Fruit fly (Drosophila melanogaster): ENCODE data around the gene CG5478.

Gene CG5478

dm6 chr3R:15919367-15920228, 13.9 kb downstream of the CG5478 start (continued):
- 0 out of 3 replicates have a peak, but pooled peaks have one; percentile 30 for TF ChIP-seq ken (GFP tag; IDR thresholded peaks at IDR 0.05)
- no peak for TF ChIP-seq Lhr (GFP tag; optimal IDR thresholded peaks at IDR 0.05)
- no peak for TF ChIP-seq onecut (GFP tag; IDR thresholded peaks at IDR 0.05)
- no peak for TF ChIP-seq schlank (tag; optimal IDR thresholded peaks at IDR 0.05)
- no peak for TF ChIP-seq tio (GFP tag; optimal IDR thresholded peaks at IDR 0.05)
- no peak for TF ChIP-seq stc (GFP tag; IDR thresholded peaks at IDR 0.05)
- TF ChIP-seq CG10147 (GFP tag; optimal IDR thresholded peaks at IDR 0.05), result no peak
- TF ChIP-seq CG30020 (tag; optimal IDR thresholded peaks at IDR 0.05), result no peak
- TF ChIP-seq CG8478 (optimal IDR thresholded peaks at IDR 0.05), result no peak
- TF ChIP-seq CG15514 (GFP tag; optimal IDR thresholded peaks at IDR 0.05), result no peak
- no peak for TF ChIP-seq E2f2 (GFP tag; IDR thresholded peaks at IDR 0.05)
- TF ChIP-seq CG10654 (GFP tag; optimal IDR thresholded peaks at IDR 0.05), result peak; percentile 3
- 0 out of 2 replicates have a peak, but pooled peaks have one; percentile 18 for TF ChIP-seq Adf1 (GFP tag; IDR thresholded peaks at IDR 0.05)
- TF ChIP-seq CG17359 (tag; optimal IDR thresholded peaks at IDR 0.05), result no peak
- no peak for TF ChIP-seq nerfin-1 (tag; optimal IDR thresholded peaks at IDR 0.05)
- TF ChIP-seq lilli (GFP tag; optimal IDR thresholded peaks at IDR 0.05), result no peak
- TF ChIP-seq CG3407 (GFP tag; optimal IDR thresholded peaks at IDR 0.05), result no peak
- TF ChIP-seq cato (GFP tag; optimal IDR thresholded peaks at IDR 0.05; ENCODE audit: borderline replicate concordance), result no peak
- TF ChIP-seq grn (GFP tag; optimal IDR thresholded peaks at IDR 0.05), result no peak
- TF ChIP-seq sqz (GFP tag; optimal IDR thresholded peaks at IDR 0.05), result no peak
- TF ChIP-seq Gug (GFP tag; IDR thresholded peaks at IDR 0.05), result no peak
- no peak for TF ChIP-seq CG12659 (GFP tag; optimal IDR thresholded peaks at IDR 0.05)
- no peak for TF ChIP-seq CG33557 (GFP tag; optimal IDR thresholded peaks at IDR 0.05)
- no peak for TF ChIP-seq TFAM (GFP tag; optimal IDR thresholded peaks at IDR 0.05)
- TF ChIP-seq zf30C (GFP tag; optimal IDR thresholded peaks at IDR 0.05), result no peak
- TF ChIP-seq Hr51 (GFP tag; optimal IDR thresholded peaks at IDR 0.05), result no peak
- no peak for TF ChIP-seq CG12236 (GFP tag; optimal IDR thresholded peaks at IDR 0.05)
- no peak for TF ChIP-seq abd-A (tag; optimal IDR thresholded peaks at IDR 0.05)
- 0 out of 2 replicates have a peak, but pooled peaks have one; percentile 20 for TF ChIP-seq CG31224 (GFP tag; IDR thresholded peaks at IDR 0.05)
- no peak for TF ChIP-seq CG8089 (GFP tag; optimal IDR thresholded peaks at IDR 0.05)
- TF ChIP-seq zen2 (GFP tag; IDR thresholded peaks at IDR 0.05; ENCODE audit: partially characterized antibody), result no peak
- no peak for TF ChIP-seq CG2889 (GFP tag; IDR thresholded peaks at IDR 0.05)
- TF ChIP-seq mld (GFP tag; IDR thresholded peaks at IDR 0.05; ENCODE audit: partially characterized antibody), result no peak
- TF ChIP-seq org-1 (GFP tag; optimal IDR thresholded peaks at IDR 0.05), result no peak
- TF ChIP-seq Rx (GFP tag; IDR thresholded peaks at IDR 0.05), result 0 out of 2 replicates have a peak, but pooled peaks have one; percentile 11
- TF ChIP-seq Ets97D (GFP tag; optimal IDR thresholded peaks at IDR 0.05), result no peak
- no peak for TF ChIP-seq CG34376 (GFP tag; optimal IDR thresholded peaks at IDR 0.05)
- peak; percentile 36 for TF ChIP-seq CG1602 (GFP tag; optimal IDR thresholded peaks at IDR 0.05)
- no peak for TF ChIP-seq emc (GFP tag; optimal IDR thresholded peaks at IDR 0.05)
- no peak for TF ChIP-seq CG8924 (tag; optimal IDR thresholded peaks at IDR 0.05)
- TF ChIP-seq zen (tag; optimal IDR thresholded peaks at IDR 0.05), result no peak
- TF ChIP-seq Sry-β (GFP tag; optimal IDR thresholded peaks at IDR 0.05), result no peak
- no peak for TF ChIP-seq CG4707 (GFP tag; optimal IDR thresholded peaks at IDR 0.05)
- TF ChIP-seq sim (GFP tag; IDR thresholded peaks at IDR 0.05), result no peak
- TF ChIP-seq Dbx (GFP tag; IDR thresholded peaks at IDR 0.05), result no peak
- no peak for TF ChIP-seq pfk (GFP tag; optimal IDR thresholded peaks at IDR 0.05)
- no peak for TF ChIP-seq CG14965 (GFP tag; optimal IDR thresholded peaks at IDR 0.05; ENCODE audit: borderline replicate concordance)
- no peak for TF ChIP-seq Hr39 (optimal IDR thresholded peaks at IDR 0.05)
- TF ChIP-seq CTCF (GFP tag; optimal IDR thresholded peaks at IDR 0.05), result no peak
- TF ChIP-seq CG7987 (GFP tag; optimal IDR thresholded peaks at IDR 0.05), result no peak

Data from whole organism, embryonic.